Worm (Caenorhabditis elegans) whole organism, late embryonic: ENCODE measurements around the gene F45F2.10.

ENCODE experiments used
- C38D4.7 ChIP-seq: fragments of 200-800 bp; sonication (Bioruptor generic); optimal IDR thresholded peaks from 2 replicates; lab custom pipeline; 2018; ENCODE audit warnings: mild to moderate bottlenecking, missing genetic modification characterization, moderate library complexity, missing compliant biosample characterization
- ahr-1 ChIP-seq: sonication (generic microtip); optimal IDR thresholded peaks from 2 replicates; lab custom pipeline; 2016; ENCODE audit warnings: missing genetic modification characterization, missing compliant biosample characterization
- ceh-24 ChIP-seq: sonication (generic microtip); optimal IDR thresholded peaks from 2 replicates; lab custom pipeline; 2016; ENCODE audit warnings: mild to moderate bottlenecking, missing genetic modification characterization, missing compliant biosample characterization
- dmd-4 ChIP-seq: sonication (generic microtip); optimal IDR thresholded peaks from 2 replicates; lab custom pipeline; 2016; ENCODE audit warnings: borderline replicate concordance, missing genetic modification characterization, missing compliant biosample characterization
- nhr-11 ChIP-seq: fragments of 150-350 bp; optimal IDR thresholded peaks from 2 replicates; lab custom pipeline; 2014; ENCODE audit warnings: missing biosample characterization, missing genetic modification characterization
- pat-9 ChIP-seq: fragments of 200-800 bp; sonication (Bioruptor generic); optimal IDR thresholded peaks from 2 replicates; lab custom pipeline; 2018; ENCODE audit warnings: mild to moderate bottlenecking, missing genetic modification characterization, moderate library complexity, missing compliant biosample characterization
- pros-1 ChIP-seq: fragments of 150-350 bp; optimal IDR thresholded peaks from 2 replicates; lab custom pipeline; 2014; ENCODE audit warnings: missing biosample characterization, missing genetic modification reagents, missing genetic modification characterization

DNA sequence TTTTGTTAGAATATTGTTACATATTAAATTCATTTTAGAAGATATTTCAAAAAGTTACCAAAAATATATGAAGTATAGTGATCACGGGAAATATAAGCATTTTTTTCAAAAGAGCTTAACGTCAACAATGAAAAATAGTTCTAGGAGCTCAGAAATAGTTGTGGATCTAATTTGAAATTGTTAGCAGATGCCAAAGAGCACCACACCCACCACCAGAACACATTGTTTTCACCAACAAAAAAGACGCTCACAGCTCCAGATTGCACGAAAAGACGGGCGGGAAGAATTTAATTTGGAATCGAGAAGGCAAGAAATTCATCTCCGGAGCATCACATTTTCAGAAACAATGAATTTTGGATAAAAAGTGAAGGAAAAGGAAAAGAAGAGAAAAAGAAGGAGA lies 47.8 kb downstream of the F45F2.10 start, which contains the start of gene gplb-1:
- TF ChIP-seq dmd-4 (tag; lab: Kevin White, UChicago) (no peak), pros-1 (tag; lab: Kevin White, UChicago) (no peak), pat-9 (tag; lab: Kevin White, UChicago) (no peak), ceh-24 (no peak), C38D4.7 (GFP tag; lab: Kevin White, UChicago) (no peak), nhr-11 (tag; lab: Kevin White, UChicago) (no peak), ahr-1 (no peak)
